Worm (Caenorhabditis elegans) whole organism, early embryonic: ENCODE results near the gene frpr-16.

Experiments
- ama-1 ChIP-seq: fragments of 150-350 bp; optimal IDR thresholded peaks from 2 replicates; lab custom pipeline; 2014
- flt-1 ChIP-seq: fragments of 200-800 bp; sonication (Bioruptor generic); IDR thresholded peaks from 2 replicates; pipeline ENCODE4 v1.3.6; 2022; ENCODE audit warnings: missing genetic modification characterization, missing compliant biosample characterization
- hmg-4 ChIP-seq: fragments of 200-800 bp; sonication (Bioruptor generic); optimal IDR thresholded peaks from 2 replicates; lab custom pipeline; 2018; ENCODE audit warnings: mild to moderate bottlenecking, missing genetic modification characterization, missing compliant biosample characterization
- pes-1 ChIP-seq: fragments of 200-800 bp; sonication (Bioruptor generic); IDR thresholded peaks from 2 replicates; pipeline ENCODE4 v1.3.6; 2022; ENCODE audit warnings: missing genetic modification reagents, missing genetic modification characterization, missing compliant biosample characterization
- scrt-1 ChIP-seq: fragments of 200-800 bp; sonication (Bioruptor generic); IDR thresholded peaks from 2 replicates; pipeline ENCODE4 v1.3.6; 2022; ENCODE audit warnings: missing genetic modification characterization, missing compliant biosample characterization
- tbx-11 ChIP-seq: fragments of 200-800 bp; sonication (Bioruptor generic); IDR thresholded peaks from 2 replicates; pipeline ENCODE4 v1.3.6; 2022; ENCODE audit warnings: missing genetic modification characterization, missing compliant biosample characterization
- tbx-37 ChIP-seq: fragments of 200-800 bp; sonication (Bioruptor generic); conservative IDR thresholded peaks from 2 replicates; pipeline ENCODE4 v1.3.6; 2022; ENCODE audit warnings: missing genetic modification reagents, missing genetic modification characterization, missing compliant biosample characterization

ce11 chrII:6022596-6022995 is 8.4 kb downstream of the frpr-16 start:
- no peak for TF ChIP-seq tbx-11 (GFP tag; lab: Robert Waterston, UW)
- TF ChIP-seq hmg-4 (GFP tag; lab: Kevin White, UChicago): no peak
- TF ChIP-seq tbx-37: no peak
- no peak for TF ChIP-seq scrt-1
- no peak for TF ChIP-seq pes-1 (GFP tag; lab: Robert Waterston, UW)
- TF ChIP-seq flt-1 (GFP tag; lab: Robert Waterston, UW): no peak
- no peak for TF ChIP-seq ama-1 (lab: Kevin White, UChicago)
